Fruit fly (Drosophila melanogaster): ENCODE results near the gene Nulp1.

Nulp1 gene

dm6 chr3L:8077207-8077606 is 33.0 kb upstream of the Nulp1 start (continued):
- peak; percentile 19 for TF ChIP-seq CG3919 (GFP tag; optimal IDR thresholded peaks at IDR 0.05)
- TF ChIP-seq Smox (GFP tag; optimal IDR thresholded peaks at IDR 0.05): no peak
- TF ChIP-seq CG8632 (GFP tag; optimal IDR thresholded peaks at IDR 0.05): no peak
- TF ChIP-seq CG31627 (GFP tag; optimal IDR thresholded peaks at IDR 0.05): no peak
- TF ChIP-seq Gug (GFP tag; IDR thresholded peaks at IDR 0.05): no peak
- TF ChIP-seq esn (GFP tag; optimal IDR thresholded peaks at IDR 0.05): peak; percentile 17
- TF ChIP-seq Blimp-1 (GFP tag; optimal IDR thresholded peaks at IDR 0.05): no peak
- no peak for TF ChIP-seq Met (GFP tag; optimal IDR thresholded peaks at IDR 0.05)
- TF ChIP-seq acj6 (GFP tag; optimal IDR thresholded peaks at IDR 0.05): no peak
- TF ChIP-seq CG11294 (GFP tag; IDR thresholded peaks at IDR 0.05): no peak
- no peak for TF ChIP-seq achi (GFP tag; optimal IDR thresholded peaks at IDR 0.05)
- peak; percentile 42 for TF ChIP-seq CG6854 (GFP tag; optimal IDR thresholded peaks at IDR 0.05)
- TF ChIP-seq Hr39 (GFP tag; optimal IDR thresholded peaks at IDR 0.05): no peak
- TF ChIP-seq CG4318 (GFP tag; optimal IDR thresholded peaks at IDR 0.05): no peak
- no peak for TF ChIP-seq CG34406 (GFP tag; optimal IDR thresholded peaks at IDR 0.05)
- peak; percentile 9 for TF ChIP-seq dsx (GFP tag; optimal IDR thresholded peaks at IDR 0.05; ENCODE audit: poor library complexity, severe bottlenecking)
- TF ChIP-seq ss (GFP tag; optimal IDR thresholded peaks at IDR 0.05): peak; percentile 16 to 17
- no peak for TF ChIP-seq CG6163 (GFP tag; IDR thresholded peaks at IDR 0.05)
- no peak for TF ChIP-seq CG7368 (GFP tag; optimal IDR thresholded peaks at IDR 0.05)
- no peak for TF ChIP-seq dac (GFP tag; optimal IDR thresholded peaks at IDR 0.05)
- TF ChIP-seq CG11762 (GFP tag; optimal IDR thresholded peaks at IDR 0.05; ENCODE audit: insufficient read depth): no peak
- TF ChIP-seq CG1621 (tag; optimal IDR thresholded peaks at IDR 0.05): no peak
- TF ChIP-seq CG32006 (GFP tag; optimal IDR thresholded peaks at IDR 0.05): no peak

- no peak for TF ChIP-seq Hr4 (GFP tag; optimal IDR thresholded peaks at IDR 0.05)
- TF ChIP-seq svp (GFP tag): no peak
- no peak for TF ChIP-seq CG3919 (GFP tag; optimal IDR thresholded peaks at IDR 0.05)
- no peak for TF ChIP-seq CG16779 (tag; optimal IDR thresholded peaks at IDR 0.05)
Measured at dm6 chr3L:8077953-8078352, 32.2 kb upstream of the Nulp1 start.

- TF ChIP-seq OdsH (GFP tag; optimal IDR thresholded peaks at IDR 0.05): no peak
- TF ChIP-seq net (GFP tag; optimal IDR thresholded peaks at IDR 0.05): no peak
- no peak for TF ChIP-seq pdm3 (GFP tag; optimal IDR thresholded peaks at IDR 0.05)
- TF ChIP-seq CG6854 (GFP tag; optimal IDR thresholded peaks at IDR 0.05): no peak
- no peak for TF ChIP-seq lz (GFP tag; optimal IDR thresholded peaks at IDR 0.05)
- TF ChIP-seq CG16779 (tag; optimal IDR thresholded peaks at IDR 0.05): no peak
- TF ChIP-seq CG34406 (GFP tag; optimal IDR thresholded peaks at IDR 0.05): no peak
- no peak for TF ChIP-seq Lpt (GFP tag; optimal IDR thresholded peaks at IDR 0.05)
- no peak for TF ChIP-seq salr (GFP tag; optimal IDR thresholded peaks at IDR 0.05)
- no peak for TF ChIP-seq CG1621 (tag; optimal IDR thresholded peaks at IDR 0.05)
- no peak for TF ChIP-seq Eip78C (GFP tag)
Measured at dm6 chr3L:8079598-8079997, 30.6 kb upstream of the Nulp1 start.

- no peak for TF ChIP-seq Hr39 (GFP tag; optimal IDR thresholded peaks at IDR 0.05)
- no peak for TF ChIP-seq CG6163 (GFP tag; IDR thresholded peaks at IDR 0.05)
- TF ChIP-seq CG4318 (GFP tag; optimal IDR thresholded peaks at IDR 0.05): no peak
- TF ChIP-seq fkh (GFP tag; optimal IDR thresholded peaks at IDR 0.05): no peak
- TF ChIP-seq Met (GFP tag; optimal IDR thresholded peaks at IDR 0.05): no peak
Measured at dm6 chr3L:8080790-8081189, 29.4 kb upstream of the Nulp1 start.

dm6 chr3L:8081822-8082221 is 28.3 kb upstream of the Nulp1 start:
- peak; percentile 49; the same call in 1 of the 3 replicates for TF ChIP-seq CG8119 (GFP tag; IDR thresholded peaks at IDR 0.05)
- TF ChIP-seq CG6808 (GFP tag; optimal IDR thresholded peaks at IDR 0.05): no peak
- TF ChIP-seq lz (GFP tag; optimal IDR thresholded peaks at IDR 0.05): peak; percentile 51
- peak; percentile 48 for TF ChIP-seq Sox14 (GFP tag; optimal IDR thresholded peaks at IDR 0.05)
- TF ChIP-seq acj6 (GFP tag; optimal IDR thresholded peaks at IDR 0.05): no peak
- peak; percentile 73 for TF ChIP-seq fd85E (GFP tag; optimal IDR thresholded peaks at IDR 0.05)
- peak; percentile 85 for TF ChIP-seq Sox102F (GFP tag; optimal IDR thresholded peaks at IDR 0.05)
- peak; percentile 8 for TF ChIP-seq CG3032 (tag; optimal IDR thresholded peaks at IDR 0.05)
- TF ChIP-seq CG16779 (tag; optimal IDR thresholded peaks at IDR 0.05): peak; percentile 47
- TF ChIP-seq CG4318 (GFP tag; optimal IDR thresholded peaks at IDR 0.05): no peak
- peak; percentile 8 for TF ChIP-seq OdsH (GFP tag; optimal IDR thresholded peaks at IDR 0.05)
- peak; percentile 74; the same call in 2 of the 3 replicates for TF ChIP-seq CG6163 (GFP tag; IDR thresholded peaks at IDR 0.05)
- no peak for TF ChIP-seq cyc (GFP tag; optimal IDR thresholded peaks at IDR 0.05)
- no peak for TF ChIP-seq CG10669 (GFP tag; optimal IDR thresholded peaks at IDR 0.05)
- TF ChIP-seq Sox15 (GFP tag; optimal IDR thresholded peaks at IDR 0.05): no peak
- no peak for TF ChIP-seq CG11902 (GFP tag; optimal IDR thresholded peaks at IDR 0.05)
- TF ChIP-seq CG32006 (GFP tag; optimal IDR thresholded peaks at IDR 0.05): no peak
- TF ChIP-seq CG9139 (GFP tag; optimal IDR thresholded peaks at IDR 0.05): no peak
